Worm (Caenorhabditis elegans): Measurements from ENCODE around the gene sri-74.
"Not testable (repeated sequence)": the region's sequence is repeated elsewhere in the genome, so short reads cannot be mapped to it uniquely, and the experiment has no call there.

The sri-74 gene

DNA sequence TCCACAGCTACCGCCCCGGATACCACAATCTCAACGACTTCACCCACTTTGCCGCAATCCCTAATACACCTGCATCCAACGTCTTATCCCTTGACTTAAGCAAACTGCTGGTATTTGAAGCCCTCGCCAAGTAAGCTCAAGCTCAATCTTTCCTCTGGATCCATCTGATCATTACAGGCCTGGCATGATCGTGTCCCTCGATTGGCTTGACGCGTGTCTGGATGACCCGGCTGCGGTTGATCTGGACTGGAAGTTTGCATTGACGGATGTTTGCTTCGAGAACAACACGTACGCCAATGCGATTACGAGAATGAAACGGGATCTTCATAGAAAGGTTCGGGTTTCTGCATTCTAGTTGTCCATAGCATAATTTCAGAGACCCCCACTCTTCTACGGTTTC lies 18.0 kb upstream of the sri-74 start:
- TF ChIP-seq snpc-4 (tag; optimal IDR thresholded peaks at IDR 0.05) (no peak), sma-9 (GFP tag; optimal IDR thresholded peaks at IDR 0.05) (no peak), sma-9 (tag; optimal IDR thresholded peaks at IDR 0.05) (no peak), C34F6.9 (tag; optimal IDR thresholded peaks at IDR 0.05) (no peak), nhr-25 (tag; optimal IDR thresholded peaks at IDR 0.05) (no peak), dmd-4 (tag; optimal IDR thresholded peaks at IDR 0.05) (no peak), nhr-6 (tag; optimal IDR thresholded peaks at IDR 0.05) (no peak), peb-1 (tag; optimal IDR thresholded peaks at IDR 0.05) (no peak), nhr-10 (tag; optimal IDR thresholded peaks at IDR 0.05) (no peak), sem-4 (tag; optimal IDR thresholded peaks at IDR 0.05) (no peak), F13H6.1 (tag; optimal IDR thresholded peaks at IDR 0.05) (no peak), ceh-82 (tag; optimal IDR thresholded peaks at IDR 0.05) (no peak), aly-2 (tag; optimal IDR thresholded peaks at IDR 0.05) (no peak), blmp-1 (tag; optimal IDR thresholded peaks at IDR 0.05; ENCODE audit: insufficient read depth) (no peak), mdl-1 (tag; optimal IDR thresholded peaks at IDR 0.05) (no peak), nhr-12 (tag; optimal IDR thresholded peaks at IDR 0.05) (no peak)

ce11 chrII:2600176-2600575 lies 17.2 kb upstream of the sri-74 start, which contains the start of gene F33H12.1:
TSS of gene F33H12.1 (plus strand) at chrII:2600476.
- TF ChIP-seq lsy-2 (tag; optimal IDR thresholded peaks at IDR 0.05); unc-62 (GFP tag; optimal IDR thresholded peaks at IDR 0.05); alr-1 (tag; optimal IDR thresholded peaks at IDR 0.05): not testable (repeated sequence)

DNA sequence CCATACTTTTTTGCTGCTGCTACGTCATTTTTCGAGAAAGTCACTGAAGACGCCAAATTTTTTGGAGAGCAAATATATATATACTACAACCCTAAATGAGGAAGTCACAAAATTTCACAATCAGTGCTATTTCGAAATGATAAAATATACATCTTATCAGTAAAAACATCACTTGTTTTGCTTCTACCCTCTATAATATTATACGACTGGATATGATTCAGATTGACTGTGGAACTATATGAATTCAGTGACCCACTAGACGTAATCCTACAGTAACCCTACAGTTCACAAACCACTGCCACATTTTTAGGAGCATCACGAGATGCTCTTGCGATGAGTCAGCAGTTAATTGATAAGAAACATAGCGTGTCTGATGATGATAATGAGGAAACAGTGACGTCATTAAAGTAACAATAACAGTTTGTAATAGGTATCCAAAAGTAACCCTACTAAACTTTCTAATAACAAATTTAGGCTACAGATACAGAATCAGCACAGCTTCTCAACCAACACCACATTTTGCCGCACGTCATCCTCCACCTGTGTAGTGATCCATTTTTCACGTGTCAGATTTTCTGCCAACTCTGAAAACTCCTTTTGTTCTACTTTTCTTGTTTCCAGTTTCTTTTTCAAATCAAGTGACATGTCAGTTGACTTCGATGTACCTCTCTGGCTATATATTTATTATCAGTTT lies 4.1 kb upstream of the sri-74 start, which contains the start of the genes F33H12.7 and sri-39:
Gene F33H12.7 (minus strand): TSS at position 51 of the 694 bp plus-strand sequence.
Gene sri-39 (plus strand): TSS at position 644 of the 694 bp plus-strand sequence.
- TF ChIP-seq crh-2 (tag; optimal IDR thresholded peaks at IDR 0.05) (peak; percentile 47), fos-1 (tag; optimal IDR thresholded peaks at IDR 0.05) (peak; percentile 89), sma-9 (GFP tag; optimal IDR thresholded peaks at IDR 0.05) (peak; percentile 42), sma-9 (tag; optimal IDR thresholded peaks at IDR 0.05) (no peak), nhr-23 (tag; optimal IDR thresholded peaks at IDR 0.05) (no peak), ceh-16 (tag; optimal IDR thresholded peaks at IDR 0.05) (no peak), gmeb-1 (tag; optimal IDR thresholded peaks at IDR 0.05) (peak; percentile 3)

DNA sequence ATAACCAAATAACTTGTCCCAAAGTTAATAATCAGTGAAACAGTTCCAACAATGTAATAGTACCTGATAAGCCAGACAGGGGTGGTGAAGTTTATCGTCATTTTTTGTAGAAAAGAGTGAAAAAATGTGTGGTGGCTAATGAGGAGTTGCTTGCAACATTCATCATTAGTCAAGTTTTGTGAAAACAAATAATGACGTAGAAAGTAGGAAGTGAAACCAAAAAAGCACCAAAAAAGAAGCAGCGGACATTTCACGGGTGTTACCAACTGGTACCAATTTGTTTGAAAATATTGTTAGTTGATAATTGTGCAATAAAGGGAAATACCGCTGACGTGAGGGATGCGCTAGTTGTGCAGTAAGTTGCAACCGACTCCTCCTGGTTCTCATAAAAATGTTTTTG lies 2.5 kb upstream of the sri-74 start, which contains the start of gene sri-36:
Gene sri-36 (minus strand): TSS at position 101 of the 400 bp plus-strand sequence.
- TF ChIP-seq lsy-2 (tag; optimal IDR thresholded peaks at IDR 0.05) (no peak), fos-1 (tag; optimal IDR thresholded peaks at IDR 0.05) (no peak), egl-27 (tag; optimal IDR thresholded peaks at IDR 0.05) (no peak)

DNA sequence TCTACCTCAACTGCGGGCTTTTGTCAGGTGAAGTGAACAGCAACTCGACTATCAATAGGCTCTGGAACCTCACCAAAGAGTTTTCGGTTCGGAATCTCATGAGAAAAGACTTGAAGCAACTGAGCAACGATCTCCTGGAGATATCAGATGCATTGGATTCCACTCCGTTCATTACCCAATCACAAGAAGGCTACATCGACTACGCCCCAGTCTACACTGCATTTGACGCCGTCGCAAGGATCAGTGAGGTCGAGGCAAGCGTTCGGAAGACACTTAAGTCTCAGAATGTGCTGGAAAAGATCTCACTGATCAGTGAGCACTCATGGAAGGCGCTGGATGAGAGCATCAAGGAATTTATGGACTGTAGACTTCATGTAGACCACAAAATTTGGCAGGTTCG lies 4.7 kb downstream of the sri-74 start:
- TF ChIP-seq lin-39 (tag; optimal IDR thresholded peaks at IDR 0.05) (no peak), elt-3 (tag; optimal IDR thresholded peaks at IDR 0.05) (no peak), lsy-2 (tag; optimal IDR thresholded peaks at IDR 0.05) (no peak), ztf-1 (GFP tag; conservative IDR thresholded peaks at IDR 0.05) (no peak), mdl-1 (tag; optimal IDR thresholded peaks at IDR 0.05) (no peak), elt-1 (tag; optimal IDR thresholded peaks at IDR 0.05) (no peak), skn-1 (tag; optimal IDR thresholded peaks at IDR 0.05) (no peak), unc-62 (GFP tag; optimal IDR thresholded peaks at IDR 0.05) (no peak), C34F6.9 (tag; optimal IDR thresholded peaks at IDR 0.05) (no peak), fos-1 (tag; optimal IDR thresholded peaks at IDR 0.05) (no peak), Y55F3AM.14 (GFP tag; optimal IDR thresholded peaks at IDR 0.05) (no peak), nhr-25 (tag; optimal IDR thresholded peaks at IDR 0.05) (no peak), nhr-237 (tag; optimal IDR thresholded peaks at IDR 0.05) (no peak), unc-55 (GFP tag; optimal IDR thresholded peaks at IDR 0.05) (no peak), dmd-4 (tag; optimal IDR thresholded peaks at IDR 0.05) (no peak), nhr-23 (tag; optimal IDR thresholded peaks at IDR 0.05) (no peak), nhr-11 (tag; optimal IDR thresholded peaks at IDR 0.05) (no peak)

Measured in whole organism, L2 larva.